Fruit fly (Drosophila melanogaster) whole organism, embryonic: ENCODE results near the gene Argk1.

ENCODE experiments used
- BEAF-32 ChIP-seq: fragments of 200-800 bp; sonication (Bioruptor generic); optimal IDR thresholded peaks from 3 replicates; lab custom pipeline; 2017; ENCODE audit warnings: missing biosample characterization, missing genetic modification characterization, mild to moderate bottlenecking, moderate library complexity, missing genetic modification reagents
- Bgb ChIP-seq: fragments of 200-800 bp; sonication (Bioruptor generic); IDR thresholded peaks from 2 replicates; pipeline ENCODE4 v1.3.6; 2022; ENCODE audit warnings: missing biosample characterization, missing genetic modification characterization; ENCODE audit not compliant: partially characterized antibody
- CG11695 ChIP-seq: fragments of 200-800 bp; sonication (Bioruptor generic); IDR thresholded peaks from 3 replicates; pipeline ENCODE4 v1.3.6; 2022; ENCODE audit warnings: missing biosample characterization, missing genetic modification characterization
- CG12659 ChIP-seq: fragments of 200-800 bp; sonication (Bioruptor generic); optimal IDR thresholded peaks from 3 replicates; lab custom pipeline; 2017; ENCODE audit warnings: mild to moderate bottlenecking, missing biosample characterization, missing genetic modification reagents, missing genetic modification characterization
- CG14014 ChIP-seq: fragments of 200-800 bp; sonication (Bioruptor generic); IDR thresholded peaks from 2 replicates; pipeline ENCODE4 v1.3.6; 2022; ENCODE audit warnings: missing biosample characterization, missing genetic modification characterization
- CG16813 ChIP-seq: fragments of 200-800 bp; sonication (Bioruptor generic); IDR thresholded peaks from 3 replicates; pipeline ENCODE4 v1.3.6; 2022; ENCODE audit warnings: missing biosample characterization, missing genetic modification characterization; ENCODE audit not compliant: partially characterized antibody
- CG17361 ChIP-seq: fragments of 200-800 bp; sonication (Bioruptor generic); IDR thresholded peaks from 3 replicates; pipeline ENCODE4 v1.3.6; 2022; ENCODE audit warnings: missing biosample characterization, missing genetic modification characterization
- CG18262 ChIP-seq: fragments of 200-800 bp; optimal IDR thresholded peaks from 3 replicates; lab custom pipeline; 2019; ENCODE audit warnings: missing biosample characterization, mild to moderate bottlenecking, missing genetic modification characterization, moderate library complexity
- CG2129 ChIP-seq: fragments of 200-800 bp; sonication (Bioruptor generic); IDR thresholded peaks from 2 replicates; pipeline ENCODE4 v1.3.6; 2022; ENCODE audit warnings: missing biosample characterization, missing genetic modification characterization; ENCODE audit not compliant: partially characterized antibody
- CG2712 ChIP-seq: fragments of 200-800 bp; optimal IDR thresholded peaks from 3 replicates; lab custom pipeline; 2019; ENCODE audit warnings: missing biosample characterization, mild to moderate bottlenecking, missing genetic modification characterization, moderate library complexity
- CG31441 ChIP-seq: fragments of 200-800 bp; sonication (Bioruptor generic); IDR thresholded peaks from 2 replicates; pipeline ENCODE4 v1.3.6; 2022; ENCODE audit warnings: missing biosample characterization, missing genetic modification characterization
- CG4820 ChIP-seq: fragments of 200-800 bp; sonication (Bioruptor generic); optimal IDR thresholded peaks from 3 replicates; lab custom pipeline; 2016; ENCODE audit warnings: missing biosample characterization, missing genetic modification characterization
- CG6175 ChIP-seq: fragments of 200-800 bp; sonication (Bioruptor generic); IDR thresholded peaks from 3 replicates; pipeline ENCODE4 v1.3.6; 2022; ENCODE audit warnings: missing biosample characterization, missing genetic modification characterization
- CG6654 ChIP-seq: fragments of 200-800 bp; sonication (Bioruptor generic); optimal IDR thresholded peaks from 2 replicates; lab custom pipeline; 2017; ENCODE audit warnings: missing biosample characterization, mild to moderate bottlenecking, missing genetic modification characterization
- CG6765 ChIP-seq: fragments of 200-800 bp; sonication (Bioruptor generic); optimal IDR thresholded peaks from 3 replicates; lab custom pipeline; 2017; ENCODE audit warnings: missing biosample characterization, mild to moderate bottlenecking, missing genetic modification characterization
- CG6854 ChIP-seq: fragments of 200-800 bp; sonication (Bioruptor generic); optimal IDR thresholded peaks from 3 replicates; lab custom pipeline; 2017; ENCODE audit warnings: missing biosample characterization, mild to moderate bottlenecking, missing genetic modification characterization
- CG7839 ChIP-seq: fragments of 200-800 bp; sonication (Bioruptor generic); optimal IDR thresholded peaks from 3 replicates; lab custom pipeline; 2018; ENCODE audit warnings: missing biosample characterization, mild to moderate bottlenecking, missing genetic modification characterization, moderate library complexity
- CTCF ChIP-seq: fragments of 200-800 bp; sonication (Bioruptor generic); optimal IDR thresholded peaks from 2 replicates; lab custom pipeline; 2017; ENCODE audit warnings: missing biosample characterization, mild to moderate bottlenecking, missing genetic modification characterization, moderate library complexity
- Dfd ChIP-seq, 2 experiments: fragments of >200 bp; optimal IDR thresholded peaks; 2 replicates each; lab custom pipeline; 2017; ENCODE audit warnings: missing biosample characterization in 2 of 2, missing genetic modification characterization in 2 of 2
- Ets65A ChIP-seq: fragments of 200-800 bp; sonication (Bioruptor generic); peaks from one replicate; lab custom pipeline; 2016; ENCODE audit warnings: missing biosample characterization, missing genetic modification characterization
- Gsc ChIP-seq: fragments of 200-800 bp; sonication (Bioruptor generic); IDR thresholded peaks from 2 replicates; pipeline ENCODE4 v1.3.6; 2022; ENCODE audit warnings: missing biosample characterization, missing genetic modification characterization
- H15 ChIP-seq: fragments of 200-800 bp; sonication (Bioruptor generic); IDR thresholded peaks from 3 replicates; pipeline ENCODE4 v1.3.6; 2022; ENCODE audit warnings: missing biosample characterization, missing genetic modification characterization
- Hand ChIP-seq: fragments of 200-800 bp; sonication (Bioruptor generic); optimal IDR thresholded peaks from 2 replicates; lab custom pipeline; 2017; ENCODE audit warnings: mild to moderate bottlenecking, missing biosample characterization, missing genetic modification reagents, missing genetic modification characterization
- Hey ChIP-seq: fragments of 200-800 bp; sonication (Bioruptor generic); optimal IDR thresholded peaks from 3 replicates; lab custom pipeline; 2018; ENCODE audit warnings: missing biosample characterization, mild to moderate bottlenecking, missing genetic modification characterization
- HmgD ChIP-seq: fragments of 200-800 bp; sonication (Bioruptor generic); optimal IDR thresholded peaks from 3 replicates; lab custom pipeline; 2016; ENCODE audit warnings: missing biosample characterization, missing genetic modification characterization
- Hr51 ChIP-seq, 2 experiments: fragments of 200-800 bp; sonication (Bioruptor generic); optimal IDR thresholded peaks; 2 replicates in 1 of 2; 3 replicates in 1 of 2; lab custom pipeline; 2016 to 2018; ENCODE audit warnings: missing biosample characterization in 2 of 2, missing genetic modification characterization in 2 of 2, mild to moderate bottlenecking in 1 of 2, moderate library complexity in 1 of 2
- Lhr ChIP-seq: fragments of 200-800 bp; sonication (Bioruptor generic); optimal IDR thresholded peaks from 3 replicates; lab custom pipeline; 2017; ENCODE audit warnings: mild to moderate bottlenecking, missing biosample characterization, missing genetic modification reagents, missing genetic modification characterization
- MBD-R2 ChIP-seq: fragments of 200-800 bp; sonication (Bioruptor generic); IDR thresholded peaks from 2 replicates; pipeline ENCODE4 v1.3.6; 2022; ENCODE audit warnings: missing biosample characterization, missing genetic modification characterization
- Pdp1 ChIP-seq, 2 experiments: fragments of 200-800 bp; sonication (Bioruptor generic); optimal IDR thresholded peaks; 3 replicates each; lab custom pipeline; 2016; ENCODE audit warnings: missing biosample characterization in 2 of 2, missing genetic modification characterization in 2 of 2, mild to moderate bottlenecking in 1 of 2, moderate library complexity in 1 of 2
- Scr ChIP-seq: fragments of 200-800 bp; sonication (Bioruptor generic); IDR thresholded peaks from 2 replicates; pipeline ENCODE4 v1.3.6; 2022; ENCODE audit warnings: missing biosample characterization, missing genetic modification characterization; ENCODE audit not compliant: partially characterized antibody
- bbx ChIP-seq: fragments of 200-800 bp; sonication (Bioruptor generic); IDR thresholded peaks from 2 replicates; pipeline ENCODE4 v1.3.6; 2022; ENCODE audit warnings: missing biosample characterization, missing genetic modification characterization; ENCODE audit not compliant: partially characterized antibody
- cg ChIP-seq: fragments of 200-800 bp; sonication (Bioruptor generic); optimal IDR thresholded peaks from 3 replicates; lab custom pipeline; 2019; ENCODE audit warnings: missing biosample characterization, mild to moderate bottlenecking, missing genetic modification characterization, moderate library complexity
- en ChIP-seq: fragments of 200-800 bp; sonication (Bioruptor generic); optimal IDR thresholded peaks from 2 replicates; lab custom pipeline; 2016; ENCODE audit warnings: missing biosample characterization, missing genetic modification characterization
- fru ChIP-seq: fragments of >200 bp; optimal IDR thresholded peaks from 2 replicates; lab custom pipeline; 2017
- gem ChIP-seq: fragments of 200-800 bp; sonication (Bioruptor generic); optimal IDR thresholded peaks from 2 replicates; lab custom pipeline; 2019; ENCODE audit warnings: missing biosample characterization, mild to moderate bottlenecking, missing genetic modification characterization, moderate library complexity
- grn ChIP-seq: fragments of 200-800 bp; sonication (Bioruptor generic); optimal IDR thresholded peaks from 3 replicates; lab custom pipeline; 2017; ENCODE audit warnings: missing biosample characterization, missing genetic modification characterization
- gt ChIP-seq: fragments of 200-800 bp; sonication (Bioruptor generic); IDR thresholded peaks from 2 replicates; pipeline ENCODE4 v1.3.6; 2022; ENCODE audit warnings: missing biosample characterization, missing genetic modification characterization
- hkb ChIP-seq, 2 experiments: fragments of 200-800 bp in 1 of 2; fragments of >200 bp in 1 of 2; sonication (Bioruptor generic) in 1 of 2; IDR thresholded peaks in 1 of 2; optimal IDR thresholded peaks in 1 of 2; 2 replicates each; pipeline versions ENCODE4 v1.3.6 to Lab custom; 2017 to 2022; ENCODE audit warnings: missing biosample characterization in 1 of 2, missing genetic modification characterization in 1 of 2
- phol ChIP-seq: fragments of 200-800 bp; sonication (Bioruptor generic); optimal IDR thresholded peaks from 3 replicates; lab custom pipeline; 2018; ENCODE audit warnings: missing biosample characterization, mild to moderate bottlenecking, missing genetic modification characterization, moderate library complexity
- pita ChIP-seq: fragments of 200-800 bp; sonication (Bioruptor generic); optimal IDR thresholded peaks from 2 replicates; lab custom pipeline; 2017; ENCODE audit warnings: missing biosample characterization, mild to moderate bottlenecking, missing genetic modification characterization
- pzg ChIP-seq: fragments of 200-800 bp; sonication (Bioruptor generic); optimal IDR thresholded peaks from 3 replicates; lab custom pipeline; 2018; ENCODE audit warnings: missing biosample characterization, mild to moderate bottlenecking, missing genetic modification characterization, moderate library complexity
- vfl ChIP-seq: fragments of 200-800 bp; sonication (Bioruptor generic); optimal IDR thresholded peaks from 2 replicates; lab custom pipeline; 2016; ENCODE audit warnings: missing biosample characterization, missing genetic modification characterization
- vvl ChIP-seq: fragments of 200-800 bp; sonication (Bioruptor generic); IDR thresholded peaks from 2 replicates; pipeline ENCODE4 v1.3.6; 2022; ENCODE audit warnings: missing biosample characterization, missing genetic modification characterization
- yki ChIP-seq: fragments of >200 bp; optimal IDR thresholded peaks from 3 replicates; lab custom pipeline; 2018

Argk1 gene

dm6 chr3L:9047062-9047461 is 18.8 kb downstream of the Argk1 start, which contains the start of gene Argk2 (continued):
- peak; percentile 33; the same call in 1 of the 3 replicates for TF ChIP-seq CG16813 (GFP tag; lab: Robert Waterston, UW)
- no peak for TF ChIP-seq grn (GFP tag; lab: Kevin White, UChicago)
- peak; percentile 36 for TF ChIP-seq pzg (GFP tag; lab: Kevin White, UChicago)
- no peak for TF ChIP-seq Hand
- peak; percentile 21 for TF ChIP-seq BEAF-32
- TF ChIP-seq CG12659 (GFP tag; lab: Kevin White, UChicago), result peak; percentile 2
- TF ChIP-seq Dfd (GFP tag; optimal IDR thresholded peaks at IDR 0.05; lab: Kevin White, UChicago), result no peak
- TF ChIP-seq vvl (GFP tag; lab: Robert Waterston, UW), result peak; percentile 40; the same call in 1 of the 2 replicates
- peak; percentile 70 for TF ChIP-seq pita (GFP tag; lab: Kevin White, UChicago)
- TF ChIP-seq gt, result no peak
- TF ChIP-seq hkb (optimal IDR thresholded peaks at IDR 0.05; lab: Kevin White, UChicago), result no peak
- TF ChIP-seq hkb (GFP tag; IDR thresholded peaks at IDR 0.05; lab: Robert Waterston, UW), result 0 out of 2 replicates have a peak, but pooled peaks have one; percentile 15
- TF ChIP-seq CG17361 (GFP tag; lab: Robert Waterston, UW), result peak; percentile 81
- TF ChIP-seq gem (tag; lab: Kevin White, UChicago), result peak; percentile 17
- no peak for TF ChIP-seq cg (GFP tag; lab: Kevin White, UChicago)
- no peak for TF ChIP-seq H15 (GFP tag; lab: Robert Waterston, UW)
- peak; percentile 50; the same call in 1 of the 2 replicates for TF ChIP-seq Bgb (GFP tag; lab: Robert Waterston, UW)
- TF ChIP-seq Pdp1 (GFP tag; optimal IDR thresholded peaks at IDR 0.05; lab: Kevin White, UChicago), result no peak
- peak; percentile 9 for TF ChIP-seq CG7839 (tag; lab: Kevin White, UChicago)
- peak; percentile 84 for TF ChIP-seq CTCF (GFP tag; lab: Kevin White, UChicago)
- no peak for TF ChIP-seq Scr
- TF ChIP-seq CG2129 (GFP tag; lab: Robert Waterston, UW), result no peak
- TF ChIP-seq Ets65A (GFP tag; lab: Kevin White, UChicago), result no peak
- no peak for TF ChIP-seq CG6175 (GFP tag; lab: Robert Waterston, UW)
- TF ChIP-seq CG2712, result peak; percentile 45
- no peak for TF ChIP-seq en
- 0 out of 2 replicates have a peak, but pooled peaks have one; percentile 10 for TF ChIP-seq bbx (GFP tag; lab: Robert Waterston, UW)
- TF ChIP-seq HmgD, result no peak
- TF ChIP-seq CG6765, result no peak
- TF ChIP-seq Hr51 (GFP tag; optimal IDR thresholded peaks at IDR 0.05; lab: Kevin White, UChicago), result no peak
- no peak for TF ChIP-seq CG4820
- no peak for TF ChIP-seq CG6654 (GFP tag; lab: Kevin White, UChicago)
- no peak for TF ChIP-seq CG6854
- TF ChIP-seq phol (tag; lab: Kevin White, UChicago), result peak; percentile 18
- no peak for TF ChIP-seq vfl (GFP tag; lab: Kevin White, UChicago)
- peak; percentile 12 for TF ChIP-seq yki (lab: Kevin White, UChicago)
- TF ChIP-seq fru, result no peak
- peak; percentile 8 for TF ChIP-seq CG18262
- 0 out of 2 replicates have a peak, but pooled peaks have one; percentile 22 for TF ChIP-seq MBD-R2 (GFP tag; lab: Robert Waterston, UW)
- peak; percentile 30 for TF ChIP-seq Lhr (GFP tag; lab: Kevin White, UChicago)
- no peak for TF ChIP-seq Hey
- TF ChIP-seq Gsc (GFP tag; lab: Robert Waterston, UW), result no peak
- TF ChIP-seq CG31441 (GFP tag; lab: Robert Waterston, UW), result 0 out of 2 replicates have a peak, but pooled peaks have one; percentile 22
- 0 out of 2 replicates have a peak, but pooled peaks have one; percentile 16 for TF ChIP-seq CG14014 (GFP tag; lab: Robert Waterston, UW)
- TF ChIP-seq CG11695 (GFP tag; lab: Robert Waterston, UW), result 0 out of 3 replicates have a peak, but pooled peaks have one; percentile 16
